Fruit fly (Drosophila melanogaster) whole organism: Measurements from ENCODE around the gene NaPi-III.

Experiments
- CG8478 ChIP-seq: fragments of >200 bp; optimal IDR thresholded peaks from 2 replicates; lab custom pipeline; 2018; ENCODE audit warnings: inconsistent platforms
- pan ChIP-seq: fragments of >200 bp; optimal IDR thresholded peaks from 2 replicates; lab custom pipeline; 2017
- psq ChIP-seq: fragments of >200 bp; optimal IDR thresholded peaks from 2 replicates; lab custom pipeline; 2017
- usp ChIP-seq: fragments of >200 bp; optimal IDR thresholded peaks from 2 replicates; lab custom pipeline; 2017; ENCODE audit warnings: missing biosample characterization, missing genetic modification characterization, mixed read lengths

DNA sequence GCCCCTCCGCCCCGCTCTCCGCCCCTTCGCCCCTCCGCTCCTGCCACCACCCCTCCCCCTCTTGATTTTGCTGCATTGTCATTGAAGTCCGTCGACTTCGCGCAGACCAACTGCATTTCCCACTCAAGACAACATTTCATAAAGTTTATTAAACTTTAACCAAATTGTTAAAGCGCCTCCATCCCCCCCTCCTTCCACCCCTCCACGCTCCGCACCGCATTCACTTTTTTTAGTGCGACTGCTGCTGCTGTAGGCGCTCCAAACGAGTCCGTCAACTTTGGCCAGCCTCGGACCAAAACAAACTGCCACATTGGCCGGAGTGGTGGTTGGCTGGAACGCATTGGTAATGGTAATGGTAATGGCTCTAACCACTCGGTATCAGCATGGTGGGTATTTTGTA, 15.7 kb downstream of the NaPi-III start:
- TF ChIP-seq usp (no peak), pan (lab: Kevin White, UChicago) (no peak), psq (lab: Kevin White, UChicago) (no peak), CG8478 (lab: Kevin White, UChicago) (no peak)
